Fruit fly (Drosophila melanogaster) Kc167 (cell line): ENCODE results near the gene ich.

Experiments used
- Sin3A ChIP-seq: fragments of >200 bp; optimal IDR thresholded peaks from 2 replicates; lab custom pipeline; 2018; ENCODE audit warnings: missing external identifiers
- psq ChIP-seq: fragments of >200 bp; optimal IDR thresholded peaks from 2 replicates; lab custom pipeline; 2017; ENCODE audit warnings: missing external identifiers

DNA sequence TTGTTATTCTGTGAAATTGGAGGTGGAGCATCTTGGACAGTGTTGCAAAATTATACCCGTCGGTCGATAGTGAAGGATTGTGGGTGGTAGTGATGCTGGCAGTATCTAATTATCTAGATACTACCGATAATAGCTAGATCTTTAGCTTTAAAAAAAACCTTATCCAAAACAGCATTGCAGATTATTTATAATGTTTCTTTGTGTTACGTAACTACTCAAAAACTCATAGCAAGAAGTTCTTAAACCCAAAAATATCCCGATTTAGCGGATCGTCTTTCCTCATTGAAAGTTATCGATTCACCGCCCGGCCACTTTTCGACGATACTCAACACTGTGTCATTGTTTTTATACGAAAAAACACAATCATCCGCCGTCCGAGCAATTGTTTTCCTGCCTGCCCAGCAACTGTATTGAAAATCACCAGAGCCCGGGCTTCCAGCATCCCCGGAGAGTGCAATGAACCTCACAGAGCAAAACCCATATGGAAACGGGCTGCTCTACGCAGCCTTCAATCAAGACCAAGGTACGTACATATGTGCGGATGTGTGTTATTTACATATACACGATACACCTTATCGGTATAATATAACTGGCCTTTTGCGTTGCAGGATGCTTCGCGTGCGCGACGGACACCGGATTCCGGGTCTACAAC, 30.2 kb upstream of the ich start, which contains the start of gene CG11975:
- no peak for TF ChIP-seq Sin3A
- no peak for TF ChIP-seq psq (lab: Kevin White, UChicago)
